Worm (Caenorhabditis elegans): ENCODE results near the gene srh-112.

Gene srh-112

DNA sequence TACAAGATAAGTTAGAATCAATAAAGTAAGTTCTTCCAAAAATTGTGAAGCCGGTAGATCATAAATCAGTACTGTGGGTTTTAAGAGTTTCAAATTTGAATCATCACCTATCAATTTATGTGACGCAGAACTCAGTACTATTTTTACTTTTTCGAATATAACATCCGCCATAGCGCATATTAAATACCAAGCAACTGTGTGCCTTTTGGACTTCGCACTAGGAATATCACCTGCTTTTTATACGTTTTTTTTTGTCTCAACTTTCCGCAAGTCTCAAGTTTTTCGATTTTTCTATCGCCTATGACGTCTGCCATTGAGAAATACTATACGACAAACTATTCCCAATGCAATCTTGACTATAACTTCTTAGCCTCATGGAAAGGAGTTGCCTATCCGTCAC lies 13.3 kb downstream of the srh-112 start, which contains the start of gene srh-113:
Gene srh-113 (plus strand): TSS at position 301 of the 400 bp plus-strand sequence.
- TF ChIP-seq ceh-40 (GFP tag; IDR thresholded peaks at IDR 0.05) (no peak), pbrm-1 (GFP tag; IDR thresholded peaks at IDR 0.05) (no peak), zim-3 (tag; optimal IDR thresholded peaks at IDR 0.05) (no peak)

ce11 chrV:17211989-17212731 lies 13.9 kb downstream of the srh-112 start, which contains the start of gene srh-236:
srh-236 (minus strand) TSS chrV:17212039.
- TF ChIP-seq snpc-4 (GFP tag; optimal IDR thresholded peaks at IDR 0.05) (no peak), snpc-4 (tag; optimal IDR thresholded peaks at IDR 0.05) (peak in 2 of 4 experiments; percentile 35), egrh-3 (GFP tag; IDR thresholded peaks at IDR 0.05) (peak; percentile 45; the same call in 1 of the 2 replicates), F37B4.10 (GFP tag; IDR thresholded peaks at IDR 0.05) (0 out of 2 replicates have a peak, but pooled peaks have one; percentile 54), attf-6 (GFP tag; IDR thresholded peaks at IDR 0.05) (no peak)

DNA sequence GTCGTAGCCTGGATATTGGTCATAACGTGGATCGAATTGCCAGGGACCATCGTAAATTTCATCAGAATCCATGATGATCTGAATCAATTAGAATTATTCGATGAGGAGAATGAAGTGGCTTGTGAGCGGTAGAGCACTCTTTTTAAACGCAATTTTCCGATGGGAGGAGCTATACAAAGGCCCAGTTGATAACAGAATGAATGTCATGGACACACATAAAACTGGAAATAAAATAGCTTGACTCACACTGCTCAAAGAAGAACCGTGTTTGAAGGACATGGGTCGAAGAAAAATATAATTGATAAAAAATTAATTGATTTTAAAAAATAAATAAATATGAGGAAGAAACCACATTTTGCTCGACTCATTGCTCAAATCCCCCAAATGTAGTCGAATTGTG lies 18.0 kb downstream of the srh-112 start, which contains the start of gene Y68A4A.13:
Gene Y68A4A.13 (minus strand): TSS at position 101 of the 400 bp plus-strand sequence.
- no peak for TF ChIP-seq Y79H2A.3 (GFP tag; conservative IDR thresholded peaks at IDR 0.05)

- TF ChIP-seq zfh-2 (GFP tag; conservative IDR thresholded peaks at IDR 0.05), result peak; percentile 92
- TF ChIP-seq snpc-4 (GFP tag; optimal IDR thresholded peaks at IDR 0.05), result no peak
- peak in 1 of 4 experiments; percentile 31 for TF ChIP-seq snpc-4 (tag; optimal IDR thresholded peaks at IDR 0.05)
- 0 out of 2 replicates have a peak, but pooled peaks have one; percentile 11 for TF ChIP-seq attf-3 (GFP tag; conservative IDR thresholded peaks at IDR 0.05)
- TF ChIP-seq madf-3 (GFP tag; IDR thresholded peaks at IDR 0.05), result 0 out of 2 replicates have a peak, but pooled peaks have one; percentile 48
- no peak for TF ChIP-seq hlh-12 (tag; optimal IDR thresholded peaks at IDR 0.05)
Observed at ce11 chrV:17206469-17206868, 19.6 kb downstream of the srh-112 start.

DNA sequence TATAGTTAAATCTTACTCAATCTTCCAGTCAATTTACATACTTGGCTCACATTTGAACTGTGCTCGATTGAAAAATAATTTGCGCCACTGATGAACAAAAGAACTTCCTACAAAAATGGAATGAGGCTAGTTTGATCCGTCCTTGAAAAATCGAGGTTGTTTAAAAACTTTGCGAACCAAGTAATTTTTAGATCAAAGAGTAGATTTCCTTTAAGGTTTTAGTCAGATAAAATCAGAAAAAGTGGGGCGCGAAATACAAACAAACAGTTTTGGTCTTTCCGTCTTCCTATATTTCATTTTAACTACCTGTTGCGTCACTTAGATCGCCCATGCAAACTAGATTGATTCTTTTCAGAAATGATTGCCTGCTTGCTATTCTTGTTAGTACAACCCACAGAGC lies 24.2 kb downstream of the srh-112 start, which contains the start of gene Y68A4A.10:
Gene Y68A4A.10 (plus strand): TSS at position 301 of the 400 bp plus-strand sequence.
- no peak for TF ChIP-seq B0035.1 (tag; optimal IDR thresholded peaks at IDR 0.05)
- no peak for TF ChIP-seq attf-6 (GFP tag; IDR thresholded peaks at IDR 0.05)
- TF ChIP-seq chd-7 (tag; optimal IDR thresholded peaks at IDR 0.05), result no peak
- TF ChIP-seq snpc-3.4 (tag; optimal IDR thresholded peaks at IDR 0.05), result no peak
- no peak for TF ChIP-seq egl-18 (GFP tag; IDR thresholded peaks at IDR 0.05)
- no peak for TF ChIP-seq K11D2.4 (GFP tag; IDR thresholded peaks at IDR 0.05)
- no peak for TF ChIP-seq nhr-80 (tag; optimal IDR thresholded peaks at IDR 0.05)
- TF ChIP-seq C17E4.6 (GFP tag; IDR thresholded peaks at IDR 0.05), result no peak
- no peak for TF ChIP-seq dox-1 (GFP tag; IDR thresholded peaks at IDR 0.05)
- TF ChIP-seq snpc-1.1 (tag; optimal IDR thresholded peaks at IDR 0.05; ENCODE audit: insufficient read depth), result no peak

- TF ChIP-seq mcd-1 (GFP tag; IDR thresholded peaks at IDR 0.05) (no peak), F49E8.2 (tag; optimal IDR thresholded peaks at IDR 0.05; ENCODE audit: insufficient read depth) (no peak), B0261.1 (tag; optimal IDR thresholded peaks at IDR 0.05) (no peak), unc-130 (GFP tag; optimal IDR thresholded peaks at IDR 0.05) (no peak), aptf-2 (GFP tag; conservative IDR thresholded peaks at IDR 0.05) (no peak), F33H1.4 (GFP tag; IDR thresholded peaks at IDR 0.05) (no peak), madf-6 (GFP tag; IDR thresholded peaks at IDR 0.05) (no peak), B0019.2 (GFP tag; conservative IDR thresholded peaks at IDR 0.05) (no peak), F22D6.2 (tag; optimal IDR thresholded peaks at IDR 0.05) (no peak), F57C9.4 (tag; optimal IDR thresholded peaks at IDR 0.05) (no peak), K12H6.12 (tag; optimal IDR thresholded peaks at IDR 0.05) (no peak), lag-1 (GFP tag; IDR thresholded peaks at IDR 0.05) (no peak), C06A6.2 (GFP tag; conservative IDR thresholded peaks at IDR 0.05) (no peak), hrde-1 (tag; optimal IDR thresholded peaks at IDR 0.05; ENCODE audit: borderline replicate concordance) (no peak)
Observed at ce11 chrV:17198926-17199325, 27.1 kb downstream of the srh-112 start, which contains the start of gene srz-96. srz-96 (plus strand) TSS chrV:17199226.

All from whole organism, young adult.